Fruit fly (Drosophila melanogaster): ENCODE results near the gene CG32104.

dm6 chr3L:12374420-12374819 lies 24.7 kb downstream of the CG32104 start:
- TF ChIP-seq CG7045 (GFP tag; optimal IDR thresholded peaks at IDR 0.05) (no peak), CG33017 (tag; optimal IDR thresholded peaks at IDR 0.05) (no peak), pad (GFP tag; optimal IDR thresholded peaks at IDR 0.05) (no peak), Mnt (GFP tag; optimal IDR thresholded peaks at IDR 0.05) (no peak), bab1 (GFP tag; optimal IDR thresholded peaks at IDR 0.05) (no peak)

Data from whole organism, adult.